Fruit fly (Drosophila melanogaster) whole organism, adult: ENCODE data around the gene tmod.

Source experiments
- CG11617 ChIP-seq: fragments of 200-800 bp; sonication (Bioruptor generic); optimal IDR thresholded peaks from 2 replicates; lab custom pipeline; 2017; ENCODE audit warnings: mild to moderate bottlenecking, missing biosample characterization, missing genetic modification reagents, missing genetic modification characterization
- CG12768 ChIP-seq: fragments of 200-800 bp; sonication (Bioruptor generic); optimal IDR thresholded peaks from 2 replicates; lab custom pipeline; 2017; ENCODE audit warnings: missing biosample characterization, missing genetic modification characterization, mild to moderate bottlenecking, moderate library complexity, missing genetic modification reagents
- CG14711 ChIP-seq: fragments of 200-800 bp; sonication (Bioruptor generic); optimal IDR thresholded peaks from 2 replicates; lab custom pipeline; 2018; ENCODE audit warnings: missing biosample characterization, mild to moderate bottlenecking, missing genetic modification characterization, moderate library complexity
- CG1620 ChIP-seq: fragments of 200-800 bp; sonication (Bioruptor generic); optimal IDR thresholded peaks from 2 replicates; lab custom pipeline; 2016; ENCODE audit warnings: missing biosample characterization, missing genetic modification characterization
- CG33017 ChIP-seq: fragments of 200-800 bp; sonication (Bioruptor generic); optimal IDR thresholded peaks from 2 replicates; lab custom pipeline; 2018; ENCODE audit warnings: missing biosample characterization, mild to moderate bottlenecking, missing genetic modification characterization, moderate library complexity
- CG5204 ChIP-seq: fragments of 200-800 bp; sonication (Bioruptor generic); optimal IDR thresholded peaks from 2 replicates; lab custom pipeline; 2016; ENCODE audit warnings: missing biosample characterization, missing genetic modification characterization
- CG7045 ChIP-seq: fragments of 200-800 bp; sonication (Bioruptor generic); optimal IDR thresholded peaks from 2 replicates; lab custom pipeline; 2017; ENCODE audit warnings: missing biosample characterization, mild to moderate bottlenecking, missing genetic modification characterization
- CG7101 ChIP-seq: fragments of 200-800 bp; sonication (Bioruptor generic); optimal IDR thresholded peaks from 2 replicates; lab custom pipeline; 2018; ENCODE audit warnings: missing biosample characterization, mild to moderate bottlenecking, missing genetic modification characterization, moderate library complexity
- Clk ChIP-seq: fragments of 200-800 bp; sonication (Bioruptor generic); optimal IDR thresholded peaks from 2 replicates; lab custom pipeline; 2017; ENCODE audit warnings: missing biosample characterization, missing genetic modification characterization
- Crg-1 ChIP-seq: fragments of 200-800 bp; sonication (Bioruptor generic); optimal IDR thresholded peaks from 2 replicates; lab custom pipeline; 2016; ENCODE audit warnings: missing biosample characterization, missing genetic modification characterization
- Hr96 ChIP-seq: fragments of 200-800 bp; sonication (Bioruptor generic); optimal IDR thresholded peaks from 2 replicates; lab custom pipeline; 2016; ENCODE audit warnings: missing biosample characterization, missing genetic modification characterization
- Mnt ChIP-seq: fragments of 200-800 bp; sonication (Bioruptor generic); optimal IDR thresholded peaks from 2 replicates; lab custom pipeline; 2016; ENCODE audit warnings: missing biosample characterization, mild to moderate bottlenecking, missing genetic modification characterization
- bab1 ChIP-seq: fragments of 200-800 bp; sonication (Bioruptor generic); optimal IDR thresholded peaks from 3 replicates; lab custom pipeline; 2019; ENCODE audit warnings: missing biosample characterization, mild to moderate bottlenecking, missing genetic modification characterization, moderate library complexity
- cic ChIP-seq: fragments of 200-800 bp; sonication (Bioruptor generic); optimal IDR thresholded peaks from 2 replicates; lab custom pipeline; 2017; ENCODE audit warnings: missing biosample characterization, mild to moderate bottlenecking, missing genetic modification characterization, moderate library complexity
- cnc ChIP-seq, 2 experiments: fragments of >200 bp; optimal IDR thresholded peaks; 2 replicates each; lab custom pipeline; 2017
- kay ChIP-seq: fragments of 200-800 bp; sonication (Bioruptor generic); peaks from one replicate; lab custom pipeline; 2016; ENCODE audit warnings: missing biosample characterization, missing genetic modification characterization, borderline replicate concordance
- ovo ChIP-seq: fragments of 200-800 bp; sonication (Bioruptor generic); optimal IDR thresholded peaks from 2 replicates; lab custom pipeline; 2016; ENCODE audit warnings: missing biosample characterization, missing genetic modification characterization
- pad ChIP-seq: fragments of 200-800 bp; sonication (Bioruptor generic); optimal IDR thresholded peaks from 3 replicates; lab custom pipeline; 2017; ENCODE audit warnings: missing biosample characterization, missing genetic modification characterization, mild to moderate bottlenecking, moderate library complexity, missing genetic modification reagents
- tj ChIP-seq: fragments of 200-800 bp; sonication (Bioruptor generic); optimal IDR thresholded peaks from 3 replicates; lab custom pipeline; 2017; ENCODE audit warnings: missing biosample characterization, mild to moderate bottlenecking, missing genetic modification characterization, moderate library complexity
- toe ChIP-seq: fragments of 200-800 bp; sonication (Bioruptor generic); optimal IDR thresholded peaks from 2 replicates; lab custom pipeline; 2016; ENCODE audit warnings: missing biosample characterization, missing genetic modification characterization

tmod gene

dm6 chr3R:30518274-30518873 is 14.0 kb upstream of the tmod start:
- TF ChIP-seq cic (GFP tag; lab: Kevin White, UChicago) (no peak), Clk (GFP tag; lab: Kevin White, UChicago) (no peak), Crg-1 (no peak), Hr96 (GFP tag; lab: Kevin White, UChicago) (no peak), CG11617 (GFP tag; lab: Kevin White, UChicago) (no peak)

dm6 chr3R:30525629-30526028 is 6.8 kb upstream of the tmod start:
- TF ChIP-seq bab1 (no peak), cnc (optimal IDR thresholded peaks at IDR 0.05; lab: Kevin White, UChicago) (no peak), toe (GFP tag; lab: Kevin White, UChicago) (no peak), CG7101 (no peak), kay (GFP tag; lab: Kevin White, UChicago) (no peak), CG5204 (GFP tag; lab: Kevin White, UChicago) (no peak), cic (GFP tag; lab: Kevin White, UChicago) (no peak), CG7045 (no peak), ovo (GFP tag; lab: Kevin White, UChicago) (no peak), tj (no peak), Hr96 (GFP tag; lab: Kevin White, UChicago) (no peak), CG1620 (no peak)

dm6 chr3R:30526799-30527465 is 5.5 kb upstream of the tmod start, which contains the start of gene jdp:
Gene jdp (minus strand): TSS chr3R:30527037.
- TF ChIP-seq CG33017 (tag; lab: Kevin White, UChicago) (peak; percentile 39), CG12768 (GFP tag; lab: Kevin White, UChicago) (peak; percentile 29), ovo (GFP tag; lab: Kevin White, UChicago) (no peak), kay (GFP tag; lab: Kevin White, UChicago) (peak; percentile 89), toe (GFP tag; lab: Kevin White, UChicago) (peak; percentile 26), CG7101 (peak; percentile 8), CG11617 (GFP tag; lab: Kevin White, UChicago) (no peak), bab1 (no peak), cnc (optimal IDR thresholded peaks at IDR 0.05; lab: Kevin White, UChicago) (no peak), tj (no peak), CG7045 (no peak), Hr96 (GFP tag; lab: Kevin White, UChicago) (no peak)

- TF ChIP-seq cnc (optimal IDR thresholded peaks at IDR 0.05; lab: Kevin White, UChicago), result no peak
- TF ChIP-seq CG33017 (tag; lab: Kevin White, UChicago), result no peak
- TF ChIP-seq bab1, result no peak
- TF ChIP-seq pad, result no peak
- no peak for TF ChIP-seq CG12768 (GFP tag; lab: Kevin White, UChicago)
- TF ChIP-seq toe (GFP tag; lab: Kevin White, UChicago), result no peak
- no peak for TF ChIP-seq cic (GFP tag; lab: Kevin White, UChicago)
- no peak for TF ChIP-seq kay (GFP tag; lab: Kevin White, UChicago)
- no peak for TF ChIP-seq CG1620
- TF ChIP-seq CG14711 (tag; lab: Kevin White, UChicago), result no peak
- no peak for TF ChIP-seq CG7101
- TF ChIP-seq Hr96 (GFP tag; lab: Kevin White, UChicago), result no peak
- no peak for TF ChIP-seq Mnt (GFP tag; lab: Kevin White, UChicago)
- TF ChIP-seq CG7045, result no peak
- no peak for TF ChIP-seq CG11617 (GFP tag; lab: Kevin White, UChicago)
- TF ChIP-seq ovo (GFP tag; lab: Kevin White, UChicago), result no peak
- no peak for TF ChIP-seq Clk (GFP tag; lab: Kevin White, UChicago)
These were observed 3.6 kb upstream of the tmod start for dm6 chr3R:30528692-30529305.

- TF ChIP-seq Crg-1, result no peak
- TF ChIP-seq bab1, result no peak
- no peak for TF ChIP-seq CG33017 (tag; lab: Kevin White, UChicago)
- TF ChIP-seq pad, result no peak
These were observed 2.8 kb upstream of the tmod start for dm6 chr3R:30529570-30529969.

- no peak for TF ChIP-seq CG1620
- TF ChIP-seq cnc (optimal IDR thresholded peaks at IDR 0.05; lab: Kevin White, UChicago), result no peak
- TF ChIP-seq CG7101, result no peak
- no peak for TF ChIP-seq bab1
- TF ChIP-seq CG33017 (tag; lab: Kevin White, UChicago), result no peak
- TF ChIP-seq tj, result no peak
- no peak for TF ChIP-seq ovo (GFP tag; lab: Kevin White, UChicago)
- TF ChIP-seq kay (GFP tag; lab: Kevin White, UChicago), result no peak
- no peak for TF ChIP-seq Crg-1
- TF ChIP-seq Mnt (GFP tag; lab: Kevin White, UChicago), result no peak
- no peak for TF ChIP-seq CG7045
- no peak for TF ChIP-seq CG5204 (GFP tag; lab: Kevin White, UChicago)
- TF ChIP-seq toe (GFP tag; lab: Kevin White, UChicago), result no peak
These were observed 1.2 kb upstream of the tmod start for dm6 chr3R:30531129-30531708.
